Fruit fly (Drosophila melanogaster) whole organism, adult: ENCODE results near the gene CG12204.

Experiments used
- CG11617 ChIP-seq: fragments of 200-800 bp; sonication (Bioruptor generic); optimal IDR thresholded peaks from 2 replicates; lab custom pipeline; 2017; ENCODE audit warnings: mild to moderate bottlenecking, missing biosample characterization, missing genetic modification reagents, missing genetic modification characterization
- CG12768 ChIP-seq: fragments of 200-800 bp; sonication (Bioruptor generic); optimal IDR thresholded peaks from 2 replicates; lab custom pipeline; 2017; ENCODE audit warnings: missing biosample characterization, missing genetic modification characterization, mild to moderate bottlenecking, moderate library complexity, missing genetic modification reagents
- CG14711 ChIP-seq: fragments of 200-800 bp; sonication (Bioruptor generic); optimal IDR thresholded peaks from 2 replicates; lab custom pipeline; 2018; ENCODE audit warnings: missing biosample characterization, mild to moderate bottlenecking, missing genetic modification characterization, moderate library complexity
- CG1620 ChIP-seq: fragments of 200-800 bp; sonication (Bioruptor generic); optimal IDR thresholded peaks from 2 replicates; lab custom pipeline; 2016; ENCODE audit warnings: missing biosample characterization, missing genetic modification characterization
- CG33017 ChIP-seq: fragments of 200-800 bp; sonication (Bioruptor generic); optimal IDR thresholded peaks from 2 replicates; lab custom pipeline; 2018; ENCODE audit warnings: missing biosample characterization, mild to moderate bottlenecking, missing genetic modification characterization, moderate library complexity
- CG5204 ChIP-seq: fragments of 200-800 bp; sonication (Bioruptor generic); optimal IDR thresholded peaks from 2 replicates; lab custom pipeline; 2016; ENCODE audit warnings: missing biosample characterization, missing genetic modification characterization
- CG7045 ChIP-seq: fragments of 200-800 bp; sonication (Bioruptor generic); optimal IDR thresholded peaks from 2 replicates; lab custom pipeline; 2017; ENCODE audit warnings: missing biosample characterization, mild to moderate bottlenecking, missing genetic modification characterization
- CG7101 ChIP-seq: fragments of 200-800 bp; sonication (Bioruptor generic); optimal IDR thresholded peaks from 2 replicates; lab custom pipeline; 2018; ENCODE audit warnings: missing biosample characterization, mild to moderate bottlenecking, missing genetic modification characterization, moderate library complexity
- Clk ChIP-seq: fragments of 200-800 bp; sonication (Bioruptor generic); optimal IDR thresholded peaks from 2 replicates; lab custom pipeline; 2017; ENCODE audit warnings: missing biosample characterization, missing genetic modification characterization
- Crg-1 ChIP-seq: fragments of 200-800 bp; sonication (Bioruptor generic); optimal IDR thresholded peaks from 2 replicates; lab custom pipeline; 2016; ENCODE audit warnings: missing biosample characterization, missing genetic modification characterization
- Hr96 ChIP-seq: fragments of 200-800 bp; sonication (Bioruptor generic); optimal IDR thresholded peaks from 2 replicates; lab custom pipeline; 2016; ENCODE audit warnings: missing biosample characterization, missing genetic modification characterization
- Mnt ChIP-seq: fragments of 200-800 bp; sonication (Bioruptor generic); optimal IDR thresholded peaks from 2 replicates; lab custom pipeline; 2016; ENCODE audit warnings: missing biosample characterization, mild to moderate bottlenecking, missing genetic modification characterization
- bab1 ChIP-seq: fragments of 200-800 bp; sonication (Bioruptor generic); optimal IDR thresholded peaks from 3 replicates; lab custom pipeline; 2019; ENCODE audit warnings: missing biosample characterization, mild to moderate bottlenecking, missing genetic modification characterization, moderate library complexity
- cic ChIP-seq: fragments of 200-800 bp; sonication (Bioruptor generic); optimal IDR thresholded peaks from 2 replicates; lab custom pipeline; 2017; ENCODE audit warnings: missing biosample characterization, mild to moderate bottlenecking, missing genetic modification characterization, moderate library complexity
- cnc ChIP-seq, 2 experiments: fragments of >200 bp; optimal IDR thresholded peaks; 2 replicates each; lab custom pipeline; 2017
- kay ChIP-seq: fragments of 200-800 bp; sonication (Bioruptor generic); peaks from one replicate; lab custom pipeline; 2016; ENCODE audit warnings: missing biosample characterization, missing genetic modification characterization, borderline replicate concordance
- ovo ChIP-seq: fragments of 200-800 bp; sonication (Bioruptor generic); optimal IDR thresholded peaks from 2 replicates; lab custom pipeline; 2016; ENCODE audit warnings: missing biosample characterization, missing genetic modification characterization
- pad ChIP-seq: fragments of 200-800 bp; sonication (Bioruptor generic); optimal IDR thresholded peaks from 3 replicates; lab custom pipeline; 2017; ENCODE audit warnings: missing biosample characterization, missing genetic modification characterization, mild to moderate bottlenecking, moderate library complexity, missing genetic modification reagents
- tj ChIP-seq: fragments of 200-800 bp; sonication (Bioruptor generic); optimal IDR thresholded peaks from 3 replicates; lab custom pipeline; 2017; ENCODE audit warnings: missing biosample characterization, mild to moderate bottlenecking, missing genetic modification characterization, moderate library complexity
- toe ChIP-seq: fragments of 200-800 bp; sonication (Bioruptor generic); optimal IDR thresholded peaks from 2 replicates; lab custom pipeline; 2016; ENCODE audit warnings: missing biosample characterization, missing genetic modification characterization

Gene CG12204

dm6 chrX:19520376-19520775, 26.2 kb upstream of the CG12204 start:
- TF ChIP-seq CG11617 (GFP tag; lab: Kevin White, UChicago): no peak
- TF ChIP-seq Clk (GFP tag; lab: Kevin White, UChicago): no peak
- no peak for TF ChIP-seq Crg-1 (GFP tag; lab: Kevin White, UChicago)
- TF ChIP-seq CG7045: no peak
- TF ChIP-seq Mnt (GFP tag; lab: Kevin White, UChicago): no peak
- TF ChIP-seq CG33017 (tag; lab: Kevin White, UChicago): no peak
- TF ChIP-seq CG12768 (GFP tag; lab: Kevin White, UChicago): no peak
- TF ChIP-seq kay (GFP tag; lab: Kevin White, UChicago): no peak
- no peak for TF ChIP-seq cic (GFP tag; lab: Kevin White, UChicago)
- TF ChIP-seq bab1 (GFP tag; lab: Kevin White, UChicago): no peak
- no peak for TF ChIP-seq tj (GFP tag; lab: Kevin White, UChicago)
- TF ChIP-seq CG1620: no peak
- no peak for TF ChIP-seq CG7101
- no peak for TF ChIP-seq CG5204 (GFP tag; lab: Kevin White, UChicago)
- no peak for TF ChIP-seq Hr96 (GFP tag; lab: Kevin White, UChicago)
- TF ChIP-seq CG14711 (tag; lab: Kevin White, UChicago): no peak
- TF ChIP-seq toe (GFP tag; lab: Kevin White, UChicago): no peak
- TF ChIP-seq ovo (GFP tag; lab: Kevin White, UChicago): no peak
- TF ChIP-seq pad: no peak

dm6 chrX:19510204-19510603, 16.0 kb upstream of the CG12204 start:
- TF ChIP-seq pad (peak; percentile 77), CG1620 (no peak)

dm6 chrX:19505334-19506185, 11.4 kb upstream of the CG12204 start:
- peak; percentile 57 for TF ChIP-seq bab1 (GFP tag; lab: Kevin White, UChicago)
- TF ChIP-seq pad: no peak
- peak; percentile 92 for TF ChIP-seq ovo (GFP tag; lab: Kevin White, UChicago)
- TF ChIP-seq Hr96 (GFP tag; lab: Kevin White, UChicago): peak; percentile 46
- no peak for TF ChIP-seq CG5204 (GFP tag; lab: Kevin White, UChicago)
- TF ChIP-seq tj (GFP tag; lab: Kevin White, UChicago): peak; percentile 80
- TF ChIP-seq CG7045: no peak
- TF ChIP-seq CG33017 (tag; lab: Kevin White, UChicago): no peak
- TF ChIP-seq kay (GFP tag; lab: Kevin White, UChicago): no peak
- no peak for TF ChIP-seq toe (GFP tag; lab: Kevin White, UChicago)
- TF ChIP-seq Clk (GFP tag; lab: Kevin White, UChicago): no peak
- peak; percentile 37 for TF ChIP-seq CG11617 (GFP tag; lab: Kevin White, UChicago)
- TF ChIP-seq CG12768 (GFP tag; lab: Kevin White, UChicago): peak; percentile 42
- TF ChIP-seq CG7101: peak; percentile 49
- TF ChIP-seq Crg-1 (GFP tag; lab: Kevin White, UChicago): no peak
- TF ChIP-seq CG14711 (tag; lab: Kevin White, UChicago): peak; percentile 93
- peak; percentile 76 for TF ChIP-seq Mnt (GFP tag; lab: Kevin White, UChicago)

- peak; percentile 55 for TF ChIP-seq kay (GFP tag; lab: Kevin White, UChicago)
- no peak for TF ChIP-seq cnc (optimal IDR thresholded peaks at IDR 0.05; lab: Kevin White, UChicago)
- TF ChIP-seq CG5204 (GFP tag; lab: Kevin White, UChicago): no peak
- TF ChIP-seq toe (GFP tag; lab: Kevin White, UChicago): no peak
- TF ChIP-seq pad: no peak
- no peak for TF ChIP-seq CG7101
Measured at dm6 chrX:19504170-19504765, 10.1 kb upstream of the CG12204 start.

dm6 chrX:19501274-19501673, 7.1 kb upstream of the CG12204 start:
- TF ChIP-seq tj (GFP tag; lab: Kevin White, UChicago) (no peak), Mnt (GFP tag; lab: Kevin White, UChicago) (peak; percentile 19)

- no peak for TF ChIP-seq CG7045
- TF ChIP-seq CG11617 (GFP tag; lab: Kevin White, UChicago): no peak
- TF ChIP-seq CG7101: no peak
- no peak for TF ChIP-seq kay (GFP tag; lab: Kevin White, UChicago)
- TF ChIP-seq CG14711 (tag; lab: Kevin White, UChicago): peak; percentile 83
- no peak for TF ChIP-seq ovo (GFP tag; lab: Kevin White, UChicago)
- TF ChIP-seq Mnt (GFP tag; lab: Kevin White, UChicago): no peak
- TF ChIP-seq Crg-1 (GFP tag; lab: Kevin White, UChicago): no peak
- no peak for TF ChIP-seq CG5204 (GFP tag; lab: Kevin White, UChicago)
- peak; percentile 84 for TF ChIP-seq tj (GFP tag; lab: Kevin White, UChicago)
- TF ChIP-seq pad: peak; percentile 90
- no peak for TF ChIP-seq cnc (optimal IDR thresholded peaks at IDR 0.05; lab: Kevin White, UChicago)
- TF ChIP-seq Hr96 (GFP tag; lab: Kevin White, UChicago): no peak
- TF ChIP-seq cic (GFP tag; lab: Kevin White, UChicago): no peak
- no peak for TF ChIP-seq Clk (GFP tag; lab: Kevin White, UChicago)
- no peak for TF ChIP-seq CG1620
- no peak for TF ChIP-seq toe (GFP tag; lab: Kevin White, UChicago)
- TF ChIP-seq bab1 (GFP tag; lab: Kevin White, UChicago): no peak
Measured at dm6 chrX:19498755-19499321, 4.6 kb upstream of the CG12204 start.
